Fruit fly (Drosophila melanogaster) S2 (cell line): Measurements from ENCODE around the gene Hmbs.

ENCODE experiments used
- CG8478 ChIP-seq: fragments of >200 bp; optimal IDR thresholded peaks from 2 replicates; lab custom pipeline; 2018
- CTCF ChIP-seq, 2 experiments: fragments of >200 bp; optimal IDR thresholded peaks; 2 replicates each; lab custom pipeline; 2018

DNA sequence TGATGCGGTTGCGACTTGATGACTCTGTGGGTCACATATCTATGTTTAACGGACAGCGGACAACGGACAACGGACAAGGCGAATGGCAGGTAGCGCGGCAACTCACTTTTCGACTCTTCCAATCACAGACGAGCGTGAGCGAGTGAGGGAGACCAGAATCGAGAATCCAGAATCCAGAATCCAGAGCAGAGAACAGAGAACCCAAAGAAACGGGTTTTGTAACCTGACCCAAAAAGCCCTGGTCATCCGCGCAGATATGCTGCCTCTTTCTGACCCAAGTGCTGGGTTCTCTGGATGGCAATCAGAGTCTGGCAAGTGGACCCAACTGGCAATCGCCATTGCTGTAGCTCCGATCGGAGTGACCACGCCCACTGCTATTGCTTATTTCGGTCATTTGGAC, 29.7 kb downstream of the Hmbs start:
- no peak for TF ChIP-seq CTCF (optimal IDR thresholded peaks at IDR 0.05; lab: Kevin White, UChicago)
- TF ChIP-seq CG8478 (lab: Kevin White, UChicago): no peak
